Fruit fly (Drosophila melanogaster) whole organism, embryonic: Measurements from ENCODE around the gene CdGAPr.

Source experiments
- Abd-B ChIP-seq: fragments of 200-800 bp; sonication (Bioruptor generic); optimal IDR thresholded peaks from 2 replicates; lab custom pipeline; 2018; ENCODE audit warnings: missing biosample characterization, mild to moderate bottlenecking, missing genetic modification characterization, moderate library complexity
- Aef1 ChIP-seq: fragments of 200-800 bp; sonication (Bioruptor generic); IDR thresholded peaks from 3 replicates; pipeline ENCODE4 v1.3.6; 2022; ENCODE audit warnings: missing biosample characterization, missing genetic modification characterization
- BEAF-32 ChIP-seq: fragments of 200-800 bp; sonication (Bioruptor generic); optimal IDR thresholded peaks from 3 replicates; lab custom pipeline; 2017; ENCODE audit warnings: missing biosample characterization, missing genetic modification characterization, mild to moderate bottlenecking, moderate library complexity, missing genetic modification reagents
- CG10321 ChIP-seq: fragments of 200-800 bp; sonication (Bioruptor generic); IDR thresholded peaks from 2 replicates; pipeline ENCODE4 v1.3.6; 2022; ENCODE audit warnings: missing biosample characterization, missing genetic modification characterization
- CG10366 ChIP-seq: fragments of 200-800 bp; sonication (Bioruptor generic); IDR thresholded peaks from 2 replicates; pipeline ENCODE4 v1.3.6; 2022; ENCODE audit warnings: missing biosample characterization, missing genetic modification characterization
- CG10565 ChIP-seq: fragments of 200-800 bp; sonication (Bioruptor generic); optimal IDR thresholded peaks from 3 replicates; lab custom pipeline; 2016; ENCODE audit warnings: missing biosample characterization, mild to moderate bottlenecking, missing genetic modification characterization
- CG13123 ChIP-seq: fragments of 200-800 bp; sonication (Bioruptor generic); optimal IDR thresholded peaks from 2 replicates; lab custom pipeline; 2016; ENCODE audit warnings: missing biosample characterization, missing genetic modification characterization
- CG13424 ChIP-seq: fragments of 200-800 bp; sonication (Bioruptor generic); optimal IDR thresholded peaks from 2 replicates; lab custom pipeline; 2019; ENCODE audit warnings: missing biosample characterization, mild to moderate bottlenecking, missing genetic modification characterization, moderate library complexity
- CG14710 ChIP-seq: fragments of 200-800 bp; sonication (Bioruptor generic); optimal IDR thresholded peaks from 3 replicates; lab custom pipeline; 2019; ENCODE audit warnings: missing biosample characterization, mild to moderate bottlenecking, missing genetic modification characterization, moderate library complexity
- CG14965 ChIP-seq: fragments of 200-800 bp; sonication (Bioruptor generic); optimal IDR thresholded peaks from 2 replicates; lab custom pipeline; 2016; ENCODE audit warnings: missing biosample characterization, missing genetic modification characterization, borderline replicate concordance
- CG15269 ChIP-seq: fragments of 200-800 bp; sonication (Bioruptor generic); optimal IDR thresholded peaks from 2 replicates; lab custom pipeline; 2018; ENCODE audit warnings: missing biosample characterization, mild to moderate bottlenecking, missing genetic modification characterization, moderate library complexity
- CG2120 ChIP-seq: fragments of 200-800 bp; sonication (Bioruptor generic); optimal IDR thresholded peaks from 3 replicates; lab custom pipeline; 2016; ENCODE audit warnings: missing biosample characterization, missing genetic modification characterization
- CG32532 ChIP-seq: fragments of 200-800 bp; sonication (Bioruptor generic); IDR thresholded peaks from 2 replicates; pipeline ENCODE4 v1.3.6; 2022; ENCODE audit warnings: missing biosample characterization, missing genetic modification characterization
- CG4404 ChIP-seq: fragments of 200-800 bp; sonication (Bioruptor generic); IDR thresholded peaks from 2 replicates; pipeline ENCODE4 v1.3.6; 2022; ENCODE audit warnings: missing biosample characterization, missing genetic modification characterization
- CG5245 ChIP-seq: fragments of 200-800 bp; sonication (Bioruptor generic); optimal IDR thresholded peaks from 3 replicates; lab custom pipeline; 2016; ENCODE audit warnings: missing biosample characterization, missing genetic modification characterization
- CG7745 ChIP-seq: fragments of 200-800 bp; sonication (Bioruptor generic); optimal IDR thresholded peaks from 2 replicates; lab custom pipeline; 2018; ENCODE audit warnings: missing biosample characterization, mild to moderate bottlenecking, missing genetic modification characterization, moderate library complexity
- CG8281 ChIP-seq: fragments of 200-800 bp; sonication (Bioruptor generic); optimal IDR thresholded peaks from 2 replicates; lab custom pipeline; 2018; ENCODE audit warnings: missing biosample characterization, mild to moderate bottlenecking, missing genetic modification characterization, moderate library complexity
- CG8478 ChIP-seq: fragments of >200 bp; optimal IDR thresholded peaks from 2 replicates; lab custom pipeline; 2018
- Camta ChIP-seq: fragments of 200-800 bp; sonication (Bioruptor generic); optimal IDR thresholded peaks from 2 replicates; lab custom pipeline; 2016; ENCODE audit warnings: missing biosample characterization, missing genetic modification characterization
- Chrac-16 ChIP-seq: fragments of 200-800 bp; sonication (Bioruptor generic); optimal IDR thresholded peaks from 3 replicates; lab custom pipeline; 2016; ENCODE audit warnings: missing biosample characterization, missing genetic modification characterization
- E2f2 ChIP-seq: fragments of 200-800 bp; sonication (Bioruptor generic); IDR thresholded peaks from 2 replicates; pipeline ENCODE4 v1.3.6; 2022; ENCODE audit warnings: missing biosample characterization, missing genetic modification characterization
- Fer1 ChIP-seq: fragments of 200-800 bp; sonication (Bioruptor generic); optimal IDR thresholded peaks from 2 replicates; lab custom pipeline; 2017; ENCODE audit warnings: missing biosample characterization, mild to moderate bottlenecking, missing genetic modification characterization
- Fer2 ChIP-seq: fragments of 200-800 bp; sonication (Bioruptor generic); optimal IDR thresholded peaks from 2 replicates; lab custom pipeline; 2018; ENCODE audit warnings: missing biosample characterization, mild to moderate bottlenecking, missing genetic modification characterization, moderate library complexity
- HLHmδ ChIP-seq: fragments of 200-800 bp; sonication (Bioruptor generic); optimal IDR thresholded peaks from 2 replicates; lab custom pipeline; 2018; ENCODE audit warnings: missing biosample characterization, mild to moderate bottlenecking, missing genetic modification characterization, moderate library complexity
- Med ChIP-seq: fragments of 200-800 bp; sonication (Bioruptor generic); peaks from one replicate; lab custom pipeline; 2016; ENCODE audit warnings: missing biosample characterization, missing genetic modification characterization, mild to moderate bottlenecking, inconsistent platforms, moderate library complexity
- NfI ChIP-seq: fragments of 200-800 bp; sonication (Bioruptor generic); optimal IDR thresholded peaks from 3 replicates; lab custom pipeline; 2018; ENCODE audit warnings: missing biosample characterization, mild to moderate bottlenecking, missing genetic modification characterization, moderate library complexity
- PHDP ChIP-seq: fragments of 200-800 bp; sonication (Bioruptor generic); optimal IDR thresholded peaks from 3 replicates; lab custom pipeline; 2018; ENCODE audit warnings: missing biosample characterization, mild to moderate bottlenecking, missing genetic modification characterization, moderate library complexity
- Pdp1 ChIP-seq, 2 experiments: fragments of 200-800 bp; sonication (Bioruptor generic); optimal IDR thresholded peaks; 3 replicates each; lab custom pipeline; 2016; ENCODE audit warnings: missing biosample characterization in 2 of 2, missing genetic modification characterization in 2 of 2, mild to moderate bottlenecking in 1 of 2, moderate library complexity in 1 of 2
- Ptx1 ChIP-seq: fragments of 200-800 bp; sonication (Bioruptor generic); IDR thresholded peaks from 2 replicates; pipeline ENCODE4 v1.3.6; 2022; ENCODE audit warnings: missing biosample characterization, missing genetic modification characterization
- Sry-δ ChIP-seq: fragments of 200-800 bp; sonication (Bioruptor generic); optimal IDR thresholded peaks from 2 replicates; lab custom pipeline; 2016; ENCODE audit warnings: missing biosample characterization, missing genetic modification characterization
- Trl ChIP-seq, 3 experiments: fragments of >200 bp in 2 of 3; fragments of 200-800 bp in 1 of 3; sonication (Bioruptor generic) in 1 of 3; optimal IDR thresholded peaks; 2 replicates in 1 of 3; 3 replicates in 2 of 3; lab custom pipeline; 2016 to 2017; ENCODE audit warnings: missing biosample characterization in 1 of 3, missing genetic modification characterization in 1 of 3
- Xrp1 ChIP-seq: fragments of 200-800 bp; sonication (Bioruptor generic); IDR thresholded peaks from 2 replicates; pipeline ENCODE4 v1.3.6; 2022; ENCODE audit warnings: missing biosample characterization, missing genetic modification characterization
- ab ChIP-seq: fragments of 200-800 bp; sonication (Bioruptor generic); optimal IDR thresholded peaks from 2 replicates; lab custom pipeline; 2016; ENCODE audit warnings: missing biosample characterization, missing genetic modification characterization
- bab2 ChIP-seq: fragments of 200-800 bp; sonication (Bioruptor generic); optimal IDR thresholded peaks from 2 replicates; lab custom pipeline; 2016; ENCODE audit warnings: missing biosample characterization, missing genetic modification characterization
- br ChIP-seq: fragments of >200 bp; optimal IDR thresholded peaks from 2 replicates; lab custom pipeline; 2017
- chn ChIP-seq: fragments of 200-800 bp; sonication (Bioruptor generic); optimal IDR thresholded peaks from 2 replicates; lab custom pipeline; 2016; ENCODE audit warnings: missing biosample characterization, missing genetic modification characterization
- cwo ChIP-seq: fragments of 200-800 bp; sonication (Bioruptor generic); optimal IDR thresholded peaks from 3 replicates; lab custom pipeline; 2017; ENCODE audit warnings: missing biosample characterization, missing genetic modification characterization, mild to moderate bottlenecking, moderate library complexity, missing genetic modification reagents
- danr ChIP-seq: fragments of 200-800 bp; sonication (Bioruptor generic); IDR thresholded peaks from 2 replicates; pipeline ENCODE4 v1.3.6; 2022; ENCODE audit warnings: missing biosample characterization, missing genetic modification characterization
- dmrt99B ChIP-seq: fragments of 200-800 bp; sonication (Bioruptor generic); optimal IDR thresholded peaks from 2 replicates; lab custom pipeline; 2018; ENCODE audit warnings: missing biosample characterization, mild to moderate bottlenecking, missing genetic modification characterization, moderate library complexity
- fd3F ChIP-seq: fragments of 200-800 bp; sonication (Bioruptor generic); optimal IDR thresholded peaks from 2 replicates; lab custom pipeline; 2018; ENCODE audit warnings: missing biosample characterization, mild to moderate bottlenecking, missing genetic modification characterization, moderate library complexity
- gcm ChIP-seq: fragments of 200-800 bp; sonication (Bioruptor generic); optimal IDR thresholded peaks from 2 replicates; lab custom pipeline; 2019; ENCODE audit warnings: missing biosample characterization, mild to moderate bottlenecking, missing genetic modification characterization, moderate library complexity
- grau ChIP-seq: fragments of 200-800 bp; optimal IDR thresholded peaks from 3 replicates; lab custom pipeline; 2019; ENCODE audit warnings: missing biosample characterization, mild to moderate bottlenecking, missing genetic modification characterization, moderate library complexity
- ham ChIP-seq: fragments of 200-800 bp; sonication (Bioruptor generic); IDR thresholded peaks from 2 replicates; pipeline ENCODE4 v1.3.6; 2022; ENCODE audit warnings: missing biosample characterization, missing genetic modification characterization
- kah ChIP-seq: fragments of 200-800 bp; sonication (Bioruptor generic); optimal IDR thresholded peaks from 2 replicates; lab custom pipeline; 2018; ENCODE audit warnings: missing biosample characterization, mild to moderate bottlenecking, missing genetic modification characterization
- lab ChIP-seq: fragments of 200-800 bp; sonication (Bioruptor generic); optimal IDR thresholded peaks from 3 replicates; lab custom pipeline; 2017; ENCODE audit warnings: missing biosample characterization, missing genetic modification characterization, mild to moderate bottlenecking, moderate library complexity, missing genetic modification reagents
- p53 ChIP-seq: fragments of 200-800 bp; sonication (Bioruptor generic); optimal IDR thresholded peaks from 2 replicates; lab custom pipeline; 2016; ENCODE audit warnings: missing biosample characterization, missing genetic modification characterization
- phol ChIP-seq: fragments of 200-800 bp; sonication (Bioruptor generic); optimal IDR thresholded peaks from 3 replicates; lab custom pipeline; 2018; ENCODE audit warnings: missing biosample characterization, mild to moderate bottlenecking, missing genetic modification characterization, moderate library complexity
- row ChIP-seq: fragments of 200-800 bp; sonication (Bioruptor generic); IDR thresholded peaks from 3 replicates; pipeline ENCODE4 v1.3.6; 2022; ENCODE audit warnings: missing biosample characterization, missing genetic modification characterization
- sr ChIP-seq: fragments of 200-800 bp; sonication (Bioruptor generic); IDR thresholded peaks from 3 replicates; pipeline ENCODE4 v1.3.6; 2022; ENCODE audit warnings: missing biosample characterization, missing genetic modification characterization
- usp ChIP-seq: fragments of >200 bp; optimal IDR thresholded peaks from 2 replicates; lab custom pipeline; 2017; ENCODE audit warnings: missing biosample characterization, missing genetic modification characterization

Gene CdGAPr

dm6 chr2L:19758511-19759128, 33.1 kb downstream of the CdGAPr start, which contains the start of the genes CG10628 and Dus3 (continued):
- TF ChIP-seq danr (GFP tag; lab: Robert Waterston, UW) (peak; percentile 83), PHDP (tag; lab: Kevin White, UChicago) (peak; percentile 90), CG15269 (peak; percentile 88), br (lab: Kevin White, UChicago) (no peak), CG32532 (GFP tag; lab: Robert Waterston, UW) (peak; percentile 96), chn (GFP tag; lab: Kevin White, UChicago) (peak; percentile 91), HLHmδ (GFP tag; lab: Kevin White, UChicago) (no peak), Ptx1 (GFP tag; lab: Robert Waterston, UW) (peak; percentile 95), CG10321 (GFP tag; lab: Robert Waterston, UW) (peak; percentile 67; the same call in 1 of the 2 replicates), Aef1 (GFP tag; lab: Robert Waterston, UW) (peak; percentile 89), ab (peak; percentile 77), CG10366 (GFP tag; lab: Robert Waterston, UW) (peak; percentile 90), gcm (GFP tag; lab: Kevin White, UChicago) (peak; percentile 79), CG2120 (GFP tag; lab: Kevin White, UChicago) (peak; percentile 96), usp (GFP tag; lab: Kevin White, UChicago) (no peak), bab2 (peak; percentile 93), NfI (GFP tag; lab: Kevin White, UChicago) (peak; percentile 92), Sry-δ (GFP tag; lab: Kevin White, UChicago) (peak; percentile 82), CG13123 (GFP tag; lab: Kevin White, UChicago) (peak; percentile 85), Abd-B (peak; percentile 89), lab (GFP tag; lab: Kevin White, UChicago) (peak; percentile 95), Camta (GFP tag; lab: Kevin White, UChicago) (peak; percentile 92), sr (GFP tag; lab: Robert Waterston, UW) (peak; percentile 58; the same call in 2 of the 3 replicates), CG7745 (tag; lab: Kevin White, UChicago) (no peak), p53 (GFP tag; lab: Kevin White, UChicago) (peak; percentile 73), CG4404 (GFP tag; lab: Robert Waterston, UW) (peak; percentile 79), Fer2 (tag; lab: Kevin White, UChicago) (peak; percentile 76), fd3F (GFP tag; lab: Kevin White, UChicago) (peak; percentile 83), Fer1 (peak; percentile 92), Trl (optimal IDR thresholded peaks at IDR 0.05; lab: Kevin White, UChicago) (no peak), Trl (GFP tag; optimal IDR thresholded peaks at IDR 0.05; lab: Kevin White, UChicago) (peak; percentile 94), E2f2 (GFP tag; lab: Robert Waterston, UW) (peak; percentile 77), Med (GFP tag; lab: Kevin White, UChicago) (peak; percentile 99), BEAF-32 (GFP tag; lab: Kevin White, UChicago) (peak; percentile 77), Pdp1 (GFP tag; optimal IDR thresholded peaks at IDR 0.05; lab: Kevin White, UChicago) (peak; percentile 96), CG8478 (no peak), dmrt99B (tag; lab: Kevin White, UChicago) (peak; percentile 88), kah (peak; percentile 71), cwo (GFP tag; lab: Kevin White, UChicago) (peak; percentile 91), ham (GFP tag; lab: Robert Waterston, UW) (peak; percentile 61; the same call in 1 of the 2 replicates), CG5245 (GFP tag; lab: Kevin White, UChicago) (peak; percentile 71), phol (tag; lab: Kevin White, UChicago) (peak; percentile 94), CG14965 (peak; percentile 30), grau (peak; percentile 91), Chrac-16 (GFP tag; lab: Kevin White, UChicago) (peak; percentile 89), CG8281 (tag; lab: Kevin White, UChicago) (peak; percentile 79), CG10565 (GFP tag; lab: Kevin White, UChicago) (peak; percentile 36), Xrp1 (GFP tag; lab: Robert Waterston, UW) (peak; percentile 93), CG14710 (tag; lab: Kevin White, UChicago) (peak; percentile 92), CG13424 (peak; percentile 92), row (GFP tag; lab: Robert Waterston, UW) (peak; percentile 97)
